Fruit fly (Drosophila melanogaster) S2 (cell line): ENCODE results near the gene Kdm5.

ENCODE experiments used
- CG8478 ChIP-seq: fragments of >200 bp; optimal IDR thresholded peaks from 2 replicates; lab custom pipeline; 2018
- CTCF ChIP-seq, 2 experiments: fragments of >200 bp; optimal IDR thresholded peaks; 2 replicates each; lab custom pipeline; 2018

- TF ChIP-seq CG8478 (lab: Kevin White, UChicago) (no peak), CTCF (optimal IDR thresholded peaks at IDR 0.05; lab: Kevin White, UChicago) (no peak)
Measured at dm6 chr2L:6022793-6023192, 23.5 kb upstream of the Kdm5 start.
